Fruit fly (Drosophila melanogaster) ovary, adult (tissue): ENCODE data around the gene iav.

ENCODE experiments used
- CG17801 ChIP-seq: fragments of 200-800 bp; optimal IDR thresholded peaks from 2 replicates; lab custom pipeline; 2019; ENCODE audit warnings: missing biosample characterization, mild to moderate bottlenecking, missing genetic modification characterization, moderate library complexity; ENCODE audit not compliant: partially characterized antibody

iav gene

DNA sequence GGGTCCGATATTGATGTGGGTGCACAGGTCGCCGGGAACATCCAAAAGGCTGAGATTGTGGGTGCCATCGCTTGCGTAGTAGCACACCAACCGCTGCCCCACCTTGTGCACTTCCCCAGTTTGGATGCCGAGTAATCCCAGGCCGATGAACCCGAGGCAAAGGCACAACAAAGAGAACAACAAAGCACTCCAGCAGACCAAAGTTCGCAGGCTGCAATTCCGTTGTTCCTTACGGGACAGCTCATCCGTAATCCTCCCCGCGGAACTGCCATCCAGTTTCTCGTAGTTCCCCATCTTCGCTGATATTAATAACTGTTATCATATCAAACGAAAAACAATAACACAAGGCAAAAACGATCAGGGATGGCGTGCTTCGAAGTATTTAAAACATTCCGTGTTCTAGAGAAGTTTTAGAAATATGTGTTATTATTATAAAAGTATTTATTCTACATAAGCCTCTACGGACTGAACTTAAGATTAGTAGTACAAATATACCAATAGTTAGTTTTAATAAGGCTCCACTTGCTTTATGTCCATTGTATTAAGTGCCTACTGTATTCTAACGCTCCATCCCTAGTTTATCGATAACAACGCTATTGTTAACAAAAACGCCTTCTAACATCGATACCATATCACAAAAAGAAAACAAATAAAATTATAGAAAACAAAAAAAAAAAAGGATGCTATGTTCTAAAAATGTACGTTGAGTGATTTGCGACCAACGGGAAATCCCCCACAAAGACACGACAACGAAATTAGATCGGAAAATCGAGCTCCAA, 35.6 kb downstream of the iav start, which contains the start of the genes Cht11 and CG4558:
Gene Cht11, minus strand, starts transcription at position 340 of the 779 bp plus-strand sequence.
Gene CG4558, plus strand, starts transcription at position 593 of the 779 bp plus-strand sequence.
- TF ChIP-seq CG17801 (GFP tag; lab: Kevin White, UChicago), result peak; percentile 97

DNA sequence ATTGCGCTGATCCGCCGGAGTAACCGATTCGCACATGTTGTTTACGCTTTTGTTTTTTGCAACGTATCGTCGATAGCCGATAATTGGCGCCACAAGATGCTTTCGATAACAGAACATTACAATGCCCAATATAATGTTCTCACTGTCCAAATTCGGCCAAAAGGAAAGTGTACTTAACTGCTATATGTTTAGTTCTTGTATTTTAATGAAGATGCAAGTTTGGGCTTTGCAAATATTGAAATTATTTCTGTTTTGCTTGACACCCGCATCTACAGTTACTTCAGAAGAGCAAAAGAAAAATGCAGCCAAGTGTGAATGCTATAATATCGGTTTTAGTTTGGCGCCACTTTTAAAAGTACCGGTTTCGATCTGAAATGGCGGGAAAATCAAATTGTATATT, 38.8 kb downstream of the iav start:
- TF ChIP-seq CG17801 (GFP tag; lab: Kevin White, UChicago), result peak; percentile 93

- TF ChIP-seq CG17801 (GFP tag; lab: Kevin White, UChicago), result no peak
These were observed 39.6 kb downstream of the iav start for dm6 chrX:6853384-6853783.

DNA sequence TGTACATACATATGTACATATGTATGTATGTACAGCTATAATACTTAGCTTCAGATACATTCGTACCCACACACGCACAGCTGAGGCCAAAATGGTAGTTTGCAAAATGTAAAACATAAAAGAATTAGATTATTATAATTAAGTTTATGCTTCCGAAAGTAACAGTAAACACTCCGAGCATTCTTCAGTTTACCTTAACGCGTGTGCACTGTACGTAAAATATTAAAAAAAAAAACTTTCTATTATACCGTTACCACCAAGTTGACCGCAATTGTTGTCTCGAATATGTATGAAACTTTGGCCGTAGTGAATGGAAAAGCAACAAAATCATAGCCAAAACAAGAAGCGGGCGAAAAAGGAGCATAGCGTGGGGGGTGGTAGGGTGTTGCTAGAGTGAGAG, 40.8 kb downstream of the iav start:
- TF ChIP-seq CG17801 (GFP tag; lab: Kevin White, UChicago), result peak; percentile 0

- no peak for TF ChIP-seq CG17801 (GFP tag; lab: Kevin White, UChicago)
These were observed 41.8 kb downstream of the iav start for dm6 chrX:6855366-6856200.

DNA sequence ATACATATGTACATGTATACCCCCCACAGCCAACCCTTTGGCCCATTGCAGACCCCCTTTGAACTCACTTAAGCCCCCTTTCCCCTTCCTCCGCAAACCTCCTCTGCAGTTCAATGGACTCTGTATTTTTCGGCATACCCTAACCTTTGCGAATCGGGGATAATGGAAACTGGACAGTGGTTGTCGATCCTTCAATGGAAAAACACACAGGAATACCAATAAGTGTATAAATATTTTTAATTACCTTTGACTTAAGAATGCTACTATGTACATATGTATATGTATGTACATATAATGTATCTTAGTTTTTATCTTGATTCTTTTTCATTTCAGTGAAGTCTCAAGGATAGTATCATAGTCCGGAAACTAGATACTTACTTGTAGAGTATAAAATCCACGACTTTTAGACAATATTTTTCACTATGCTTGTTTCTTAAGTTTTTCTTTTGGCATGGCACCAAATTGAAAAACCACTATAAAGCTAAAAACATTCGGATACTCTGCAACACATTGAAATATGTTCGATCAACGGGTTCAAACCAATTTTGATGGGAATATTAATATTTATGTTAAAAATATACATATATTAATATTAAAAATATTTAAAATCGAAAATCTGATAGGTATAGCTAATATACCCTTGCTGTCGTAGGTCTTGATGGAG, 42.7 kb downstream of the iav start:
- TF ChIP-seq CG17801 (GFP tag; lab: Kevin White, UChicago), result peak; percentile 84

DNA sequence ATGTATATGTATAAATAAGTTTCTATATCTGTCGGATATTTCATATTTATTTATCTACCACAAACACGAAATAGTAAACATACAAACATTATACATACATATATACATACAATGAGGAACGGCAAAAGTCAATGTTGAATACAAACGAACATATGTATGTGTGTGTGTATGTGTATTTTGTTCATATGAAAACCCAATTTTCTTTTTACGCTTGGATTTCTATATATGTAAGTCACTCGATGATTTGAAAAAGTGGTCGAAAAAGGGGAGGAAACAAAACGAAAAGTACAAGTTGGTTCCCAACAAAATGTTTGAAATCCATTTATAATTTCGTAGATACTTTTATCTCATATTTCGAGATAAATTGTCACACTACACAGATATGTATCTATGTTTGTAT, 43.5 kb downstream of the iav start:
- no peak for TF ChIP-seq CG17801 (GFP tag; lab: Kevin White, UChicago)

DNA sequence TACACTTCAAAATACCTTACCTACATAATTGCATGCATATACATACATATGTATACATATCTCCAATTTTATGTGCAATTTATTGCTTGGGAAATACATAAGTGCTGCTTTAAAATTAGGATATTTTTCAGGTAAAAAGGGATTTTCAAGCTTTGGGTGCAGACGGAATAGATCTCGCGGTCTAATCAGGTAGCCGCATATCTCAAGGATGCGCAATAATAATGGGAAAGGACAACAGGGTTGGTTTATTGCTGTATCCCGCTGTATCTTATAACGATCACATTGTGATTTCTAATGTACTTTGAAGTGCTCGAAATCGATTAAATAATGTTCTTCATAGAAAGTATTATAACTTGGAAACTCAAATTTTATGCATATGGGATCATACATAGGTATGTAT, 43.9 kb downstream of the iav start:
- no peak for TF ChIP-seq CG17801 (GFP tag; lab: Kevin White, UChicago)

dm6 chrX:6859245-6859644, 45.5 kb downstream of the iav start:
- no peak for TF ChIP-seq CG17801 (GFP tag; lab: Kevin White, UChicago)

dm6 chrX:6859756-6860412, 46.1 kb downstream of the iav start:
- peak; percentile 81 for TF ChIP-seq CG17801 (GFP tag; lab: Kevin White, UChicago)

dm6 chrX:6860413-6861089, 46.8 kb downstream of the iav start:
- TF ChIP-seq CG17801 (GFP tag; lab: Kevin White, UChicago), result no peak

DNA sequence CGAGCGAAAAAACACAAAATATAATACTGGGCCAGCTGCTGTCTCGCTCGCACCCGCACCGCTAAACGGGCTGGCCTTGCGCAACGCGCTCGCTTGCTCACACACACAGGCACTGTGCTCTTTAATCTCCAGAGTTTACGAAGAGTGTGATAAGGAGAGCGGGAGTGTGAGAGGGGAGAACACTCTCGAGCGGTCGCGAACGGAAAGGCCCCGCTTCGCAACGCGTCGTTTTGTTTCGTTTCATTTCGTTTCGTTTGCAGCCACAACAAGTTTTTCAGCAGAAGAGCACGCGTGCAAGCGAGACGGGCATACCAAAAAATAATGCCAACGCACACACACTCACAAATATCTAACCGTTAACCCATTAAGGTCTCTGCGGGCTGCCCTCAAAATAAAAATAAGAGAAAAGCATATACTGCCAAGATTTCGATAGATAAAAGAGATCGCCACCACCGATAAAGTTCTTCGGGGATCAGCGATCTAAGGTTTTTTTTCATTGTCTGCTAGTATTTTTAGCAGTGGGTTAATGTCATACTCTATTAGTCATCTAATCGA, 47.8 kb downstream of the iav start:
- TF ChIP-seq CG17801 (GFP tag; lab: Kevin White, UChicago), result peak; percentile 89

DNA sequence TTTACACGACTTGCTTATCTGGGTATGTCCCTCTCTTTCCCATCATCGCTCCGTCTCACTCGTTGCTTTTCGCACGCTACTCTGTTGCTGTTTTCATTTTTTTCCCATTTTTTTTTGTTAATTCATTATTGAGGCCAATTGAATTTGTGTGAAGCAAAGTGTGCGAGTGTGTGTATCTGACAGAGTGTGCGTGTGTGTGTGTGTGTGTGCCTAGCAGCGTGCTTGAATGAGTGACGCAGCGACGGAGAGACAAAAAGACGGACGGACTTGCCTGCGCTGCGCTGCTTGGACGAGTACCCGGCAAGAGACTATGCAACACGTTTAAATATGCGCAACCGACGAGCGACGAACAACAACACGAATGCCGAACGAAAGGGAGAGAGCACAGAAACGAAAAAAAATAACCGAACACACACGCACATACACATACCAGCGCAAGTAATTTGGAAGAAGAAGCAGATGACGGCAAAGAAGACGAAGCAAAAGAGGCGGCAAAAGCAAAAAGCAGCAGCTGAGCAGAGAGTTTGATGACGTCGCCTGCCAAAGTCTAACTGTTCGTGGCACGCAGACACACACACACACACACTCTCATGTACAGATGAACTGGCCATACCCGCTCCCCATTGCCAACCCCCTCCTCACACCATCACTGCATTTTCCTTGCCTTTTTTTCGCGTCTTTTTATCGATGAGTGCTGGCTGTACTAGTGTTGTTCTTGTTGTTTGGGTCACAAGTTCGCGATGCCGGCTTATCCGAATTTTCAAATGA, 48.9 kb downstream of the iav start:
- TF ChIP-seq CG17801 (GFP tag; lab: Kevin White, UChicago), result no peak
